Fruit fly (Drosophila melanogaster): ENCODE data around the gene CG33494.
A peak's percentile ranks its signal among the peaks of the same experiment; 100 is the strongest.

CG33494 gene

dm6 chr3R:25445546-25446400, 49.2 kb downstream of the CG33494 start (continued):
- peak; percentile 66 for TF ChIP-seq grau (tag; optimal IDR thresholded peaks at IDR 0.05)
- TF ChIP-seq tio (GFP tag; optimal IDR thresholded peaks at IDR 0.05) = peak; percentile 60
- TF ChIP-seq nom (GFP tag; optimal IDR thresholded peaks at IDR 0.05) = peak; percentile 69
- peak; percentile 72 for TF ChIP-seq Chrac-16 (GFP tag; optimal IDR thresholded peaks at IDR 0.05)
- TF ChIP-seq CG11093 (GFP tag; IDR thresholded peaks at IDR 0.05) = peak; percentile 68
- TF ChIP-seq D19A (tag; optimal IDR thresholded peaks at IDR 0.05) = peak; percentile 62
- no peak for TF ChIP-seq Trl (optimal IDR thresholded peaks at IDR 0.05)
- TF ChIP-seq Trl (GFP tag; optimal IDR thresholded peaks at IDR 0.05) = peak; percentile 21
- peak; percentile 42 for TF ChIP-seq CG16863 (GFP tag; optimal IDR thresholded peaks at IDR 0.05)
- TF ChIP-seq HHEX (GFP tag; optimal IDR thresholded peaks at IDR 0.05) = peak; percentile 64
- TF ChIP-seq Mad (GFP tag; optimal IDR thresholded peaks at IDR 0.05) = peak; percentile 39
- TF ChIP-seq jigr1 (GFP tag; IDR thresholded peaks at IDR 0.05) = 0 out of 3 replicates have a peak, but pooled peaks have one; percentile 34
- TF ChIP-seq Dref (GFP tag; IDR thresholded peaks at IDR 0.05) = no peak
- peak; percentile 89 for TF ChIP-seq CG2712 (tag; optimal IDR thresholded peaks at IDR 0.05)
- TF ChIP-seq CG14014 (GFP tag; IDR thresholded peaks at IDR 0.05) = 0 out of 2 replicates have a peak, but pooled peaks have one; percentile 23
- no peak for TF ChIP-seq CG31388 (GFP tag; optimal IDR thresholded peaks at IDR 0.05)
- peak; percentile 90 for TF ChIP-seq Drgx (GFP tag; IDR thresholded peaks at IDR 0.05)
- no peak for TF ChIP-seq exex (tag; optimal IDR thresholded peaks at IDR 0.05)
- peak; percentile 4 for TF ChIP-seq eyg (GFP tag; optimal IDR thresholded peaks at IDR 0.05)
- peak; percentile 76 for TF ChIP-seq row (GFP tag; IDR thresholded peaks at IDR 0.05)
- peak; percentile 25 for TF ChIP-seq CG18476 (GFP tag; optimal IDR thresholded peaks at IDR 0.05)
- no peak for TF ChIP-seq CG8478 (optimal IDR thresholded peaks at IDR 0.05)
- peak; percentile 67; the same call in 2 of the 3 replicates for TF ChIP-seq Optix (GFP tag; IDR thresholded peaks at IDR 0.05)
- peak; percentile 72 for TF ChIP-seq CG14710 (tag; optimal IDR thresholded peaks at IDR 0.05)
- TF ChIP-seq CG10959 (GFP tag; IDR thresholded peaks at IDR 0.05) = peak; percentile 65; the same call in 1 of the 2 replicates
- TF ChIP-seq ranshi (GFP tag; IDR thresholded peaks at IDR 0.05) = peak; percentile 24; the same call in 1 of the 2 replicates
- peak; percentile 29 for TF ChIP-seq CG4617 (GFP tag; optimal IDR thresholded peaks at IDR 0.05; ENCODE audit: borderline replicate concordance)
- TF ChIP-seq dm (GFP tag; optimal IDR thresholded peaks at IDR 0.05) = peak; percentile 6
- peak; percentile 55 for TF ChIP-seq CG10267 (tag; optimal IDR thresholded peaks at IDR 0.05)
- no peak for TF ChIP-seq Hr39 (optimal IDR thresholded peaks at IDR 0.05)
- peak; percentile 33 for TF ChIP-seq CG33213 (GFP tag; optimal IDR thresholded peaks at IDR 0.05)
- TF ChIP-seq twi (tag; optimal IDR thresholded peaks at IDR 0.05) = peak; percentile 3
- TF ChIP-seq CG32772 (GFP tag; IDR thresholded peaks at IDR 0.05) = peak; percentile 74; the same call in 1 of the 2 replicates
- TF ChIP-seq kni (GFP tag; optimal IDR thresholded peaks at IDR 0.05) = peak; percentile 33
- TF ChIP-seq Abd-B (GFP tag; optimal IDR thresholded peaks at IDR 0.05) = peak; percentile 66
- peak; percentile 84; the same call in 2 of the 3 replicates for TF ChIP-seq ci (GFP tag; IDR thresholded peaks at IDR 0.05)
- TF ChIP-seq Lhr (GFP tag; optimal IDR thresholded peaks at IDR 0.05) = peak; percentile 42
- TF ChIP-seq dmrt11E (tag; optimal IDR thresholded peaks at IDR 0.05) = peak; percentile 93
- TF ChIP-seq E2f2 (GFP tag; IDR thresholded peaks at IDR 0.05) = peak; percentile 16; the same call in 1 of the 2 replicates
- peak; percentile 84 for TF ChIP-seq phol (tag; optimal IDR thresholded peaks at IDR 0.05)
- TF ChIP-seq HLH4C (GFP tag; IDR thresholded peaks at IDR 0.05; ENCODE audit: partially characterized antibody) = 0 out of 3 replicates have a peak, but pooled peaks have one; percentile 50
- peak; percentile 97 for TF ChIP-seq crol (GFP tag; IDR thresholded peaks at IDR 0.05)
- TF ChIP-seq B-H1 (GFP tag; IDR thresholded peaks at IDR 0.05) = peak; percentile 62
- TF ChIP-seq CG12219 (GFP tag; optimal IDR thresholded peaks at IDR 0.05) = peak; percentile 59
- peak; percentile 72 for TF ChIP-seq CG30431 (GFP tag; optimal IDR thresholded peaks at IDR 0.05)
- TF ChIP-seq E2f1 (GFP tag; IDR thresholded peaks at IDR 0.05) = peak; percentile 61; the same call in 1 of the 2 replicates
- no peak for TF ChIP-seq CG3163 (GFP tag; optimal IDR thresholded peaks at IDR 0.05)
- no peak for TF ChIP-seq MESR4 (GFP tag; optimal IDR thresholded peaks at IDR 0.05)
- peak; percentile 77 for TF ChIP-seq dmrt99B (tag; optimal IDR thresholded peaks at IDR 0.05)
